Worm (Caenorhabditis elegans) whole organism, L4/young adult: ENCODE data around the gene C15F1.8.

Experiments used
- W03F9.2 ChIP-seq: fragments of 150-350 bp; optimal IDR thresholded peaks from 2 replicates; lab custom pipeline; 2014; ENCODE audit warnings: missing biosample characterization, missing genetic modification characterization
- dao-5 ChIP-seq: sonication (generic microtip); optimal IDR thresholded peaks from 2 replicates; lab custom pipeline; 2016; ENCODE audit warnings: missing genotype, missing genetic modification characterization, moderate library complexity, missing compliant biosample characterization
- him-1 ChIP-seq: sonication (generic microtip); optimal IDR thresholded peaks from 2 replicates; lab custom pipeline; 2016; ENCODE audit warnings: missing genotype, missing genetic modification reagents, missing genetic modification characterization, missing compliant biosample characterization

Gene C15F1.8

DNA sequence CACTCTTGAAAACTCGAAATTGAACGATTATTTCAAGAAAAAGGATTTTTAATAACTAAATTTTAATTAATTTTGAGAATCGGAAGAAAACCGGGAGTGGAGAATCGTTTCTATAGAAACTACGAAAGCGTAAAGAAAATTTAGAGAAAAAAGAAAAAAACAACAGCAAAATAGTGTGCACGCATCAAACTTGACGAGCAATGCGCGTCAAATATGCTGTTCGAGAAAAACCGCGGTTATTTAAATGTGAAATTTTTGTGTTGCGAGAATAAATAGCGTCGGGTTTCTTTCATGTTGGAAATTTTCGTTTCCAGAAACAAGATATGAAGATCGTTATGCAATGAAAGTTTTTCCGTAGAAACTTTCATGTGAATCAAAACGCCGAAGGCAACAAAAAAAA lies 3.6 kb downstream of the C15F1.8 start:
- TF ChIP-seq W03F9.2 (peak; percentile 24), dao-5 (no peak)

DNA sequence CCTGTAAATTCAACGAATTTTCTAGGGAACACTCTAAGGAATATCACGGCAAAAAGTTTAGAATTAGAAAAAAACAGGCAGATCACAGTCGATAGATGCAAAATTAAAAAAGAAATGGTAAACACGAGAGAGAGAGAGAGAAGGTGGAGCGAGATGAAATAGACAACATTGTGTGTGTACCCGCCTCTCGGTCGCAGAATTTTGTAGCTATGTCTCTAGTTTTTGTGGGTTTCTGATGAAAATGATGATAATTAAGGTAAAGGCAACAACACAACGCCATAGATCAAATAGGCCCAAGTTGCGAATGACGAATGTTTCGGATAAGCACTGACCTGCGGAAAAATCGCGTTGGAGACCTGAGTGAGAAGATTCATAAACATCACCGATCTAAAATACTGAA lies 4.1 kb downstream of the C15F1.8 start, which contains the start of gene sod-1:
Gene sod-1, minus strand, starts transcription at position 387 of the 400 bp plus-strand sequence.
- no peak for TF ChIP-seq W03F9.2
- no peak for TF ChIP-seq him-1 (tag; lab: Kevin White, UChicago)
- no peak for TF ChIP-seq dao-5

ce11 chrII:6972185-6972737 lies 5.4 kb downstream of the C15F1.8 start, which contains the start of gene art-1:
Gene art-1, minus strand, starts transcription at chrII:6972235.
- TF ChIP-seq him-1 (tag; lab: Kevin White, UChicago) = no peak
- no peak for TF ChIP-seq W03F9.2
- no peak for TF ChIP-seq dao-5

DNA sequence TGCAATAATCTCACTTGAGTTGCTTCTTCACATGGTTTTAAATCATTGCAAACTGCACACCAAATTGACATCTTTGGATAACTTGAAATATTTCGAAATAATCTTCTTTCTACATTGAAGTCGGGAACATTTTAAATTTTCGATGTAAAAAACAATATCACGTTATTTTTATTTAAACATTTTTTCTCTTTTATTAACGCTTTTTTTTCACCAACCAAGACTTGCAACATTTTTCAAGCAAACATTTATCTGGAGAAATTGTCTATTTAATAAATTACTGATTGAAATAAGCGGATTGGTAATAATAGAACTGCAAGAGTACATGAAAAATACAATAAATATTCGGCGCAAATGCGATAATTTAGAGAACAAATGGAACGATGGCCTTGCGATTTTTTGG lies 7.1 kb downstream of the C15F1.8 start, which contains the start of gene C15F1.5:
Gene C15F1.5, minus strand, starts transcription at position 101 of the 400 bp plus-strand sequence.
- TF ChIP-seq dao-5 (no peak), him-1 (tag; lab: Kevin White, UChicago) (no peak), W03F9.2 (no peak)

DNA sequence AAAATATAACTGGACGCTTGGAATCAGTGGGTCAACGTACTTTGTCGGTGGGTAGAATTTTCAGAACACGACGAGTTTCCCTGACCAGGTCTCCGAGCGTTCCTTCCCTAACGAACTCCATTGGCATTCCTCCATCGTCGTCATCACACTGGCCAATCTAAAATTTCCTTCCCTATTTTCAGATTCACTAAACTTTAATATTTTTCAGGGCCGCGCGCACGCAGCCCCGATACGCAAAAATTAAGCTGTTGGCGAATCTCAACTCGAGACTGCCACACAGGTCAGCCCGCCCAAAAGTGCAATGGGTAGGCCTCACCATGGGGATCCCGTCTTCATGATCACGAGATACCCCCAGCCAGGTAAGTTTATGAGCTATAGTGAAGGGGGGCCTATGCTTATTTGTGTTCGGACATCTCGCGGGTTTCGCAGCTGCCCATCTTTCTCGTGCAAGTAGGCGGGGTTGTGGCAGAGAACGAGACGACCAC lies 9.4 kb downstream of the C15F1.8 start:
- TF ChIP-seq W03F9.2 = no peak
- TF ChIP-seq him-1 (tag; lab: Kevin White, UChicago) = no peak

DNA sequence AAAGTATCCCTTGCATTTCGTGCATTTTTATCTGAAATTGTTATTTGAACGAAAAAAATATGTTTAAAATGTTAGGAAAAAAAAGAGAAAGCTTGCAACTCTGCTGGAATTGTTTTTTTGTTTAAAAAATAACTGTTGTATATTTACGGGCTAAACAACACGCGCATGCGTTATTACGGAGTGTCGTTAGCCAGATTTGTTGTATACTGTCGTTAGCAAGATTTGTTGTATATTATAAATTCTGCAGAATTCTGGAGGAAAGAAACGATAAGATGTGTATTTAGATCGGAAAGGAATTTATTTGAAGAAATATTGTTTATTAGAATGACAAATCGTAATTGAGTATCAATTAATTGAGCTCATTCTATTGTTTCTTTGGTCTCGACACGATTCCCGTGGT lies 10.0 kb downstream of the C15F1.8 start, which contains the start of gene eif-2Bgamma:
Gene eif-2Bgamma, minus strand, starts transcription at position 31 of the 400 bp plus-strand sequence.
- TF ChIP-seq him-1 (tag; lab: Kevin White, UChicago) = no peak
- TF ChIP-seq W03F9.2 = no peak
- no peak for TF ChIP-seq dao-5

DNA sequence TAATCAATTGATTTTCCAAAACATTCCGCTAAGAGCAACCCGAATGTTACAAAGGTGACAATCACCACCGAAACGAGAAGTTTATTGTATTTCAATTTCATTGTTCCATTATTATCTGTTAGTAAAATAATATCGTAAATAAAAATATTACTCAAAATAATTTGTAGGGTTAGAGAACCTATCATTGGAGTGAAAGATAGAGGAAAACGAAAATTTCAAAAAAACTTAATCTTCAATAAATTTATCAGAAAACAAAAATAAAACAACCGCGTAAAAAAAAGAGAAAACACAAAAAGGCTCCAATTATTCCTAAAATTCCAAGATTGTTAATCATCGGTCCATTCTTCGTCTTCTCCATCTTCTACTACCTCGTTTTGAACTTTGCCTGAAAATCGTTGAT lies 12.1 kb downstream of the C15F1.8 start, which contains the start of gene tra-2:
Gene tra-2, minus strand, starts transcription at position 101 of the 400 bp plus-strand sequence.
- TF ChIP-seq him-1 (tag; lab: Kevin White, UChicago) (no peak), W03F9.2 (no peak), dao-5 (no peak)

ce11 chrII:6958136-6958535 lies 19.5 kb downstream of the C15F1.8 start:
- TF ChIP-seq dao-5 (no peak), him-1 (tag; lab: Kevin White, UChicago) (no peak), W03F9.2 (no peak)

ce11 chrII:6955084-6955697 lies 22.4 kb downstream of the C15F1.8 start:
- TF ChIP-seq dao-5 (no peak), him-1 (tag; lab: Kevin White, UChicago) (no peak), W03F9.2 (no peak)

ce11 chrII:6951250-6951806 lies 26.3 kb downstream of the C15F1.8 start, which contains the start of the genes malt-1 and ceh-38:
Gene malt-1, minus strand, starts transcription at chrII:6951300.
Gene ceh-38, plus strand, starts transcription at chrII:6951526.
- TF ChIP-seq dao-5 = peak; percentile 10
- TF ChIP-seq him-1 (tag; lab: Kevin White, UChicago) = peak; percentile 95
- peak; percentile 89 for TF ChIP-seq W03F9.2

ce11 chrII:6943299-6944051 lies 34.2 kb downstream of the C15F1.8 start:
- peak; percentile 33 for TF ChIP-seq him-1 (tag; lab: Kevin White, UChicago)
- no peak for TF ChIP-seq dao-5

ce11 chrII:6941520-6941919 lies 36.1 kb downstream of the C15F1.8 start:
- TF ChIP-seq dao-5 (no peak), W03F9.2 (no peak), him-1 (tag; lab: Kevin White, UChicago) (no peak)

DNA sequence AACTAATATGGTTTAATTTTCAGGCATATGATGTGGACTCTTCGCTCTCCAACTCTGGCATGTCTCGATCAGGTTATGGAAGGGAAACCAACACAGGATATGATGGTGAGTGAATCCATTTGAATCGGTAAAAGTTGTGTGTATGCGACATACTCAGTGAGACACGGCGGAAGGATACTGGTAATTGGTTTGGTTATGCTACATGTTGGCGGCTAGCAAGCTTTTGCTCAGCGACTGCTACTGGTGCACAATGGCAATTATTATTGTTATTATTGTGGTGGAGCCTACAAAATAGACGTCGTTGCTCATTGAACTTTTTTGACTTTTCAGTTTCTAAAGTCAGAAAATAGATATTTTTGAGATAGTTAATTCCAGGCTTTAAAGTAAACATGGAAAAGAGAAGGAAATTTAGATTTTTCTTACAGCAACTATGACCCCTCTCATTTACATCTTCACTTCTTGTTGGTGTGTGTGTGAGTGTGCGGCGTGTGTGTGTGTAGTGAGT lies 36.9 kb downstream of the C15F1.8 start:
- TF ChIP-seq him-1 (tag; lab: Kevin White, UChicago) (no peak), W03F9.2 (no peak), dao-5 (no peak)

ce11 chrII:6939873-6940272 lies 37.8 kb downstream of the C15F1.8 start:
- TF ChIP-seq him-1 (tag; lab: Kevin White, UChicago) = no peak
- TF ChIP-seq dao-5 = no peak
- no peak for TF ChIP-seq W03F9.2
